Fruit fly (Drosophila melanogaster): Measurements from ENCODE around the gene Axn.

dm6 chr3R:29995035-29995434 is 27.6 kb upstream of the Axn start, which contains the start of the genes CG7903 and Sas-6:
- TF ChIP-seq CG8478 (optimal IDR thresholded peaks at IDR 0.05), result no peak
- no peak for TF ChIP-seq CTCF (optimal IDR thresholded peaks at IDR 0.05)

Measured in S2 (cell line).